Worm (Caenorhabditis elegans) whole organism, late embryonic: ENCODE results near the gene C09H10.5.

Experiments used
- C08G9.2 ChIP-seq: sonication (generic microtip); optimal IDR thresholded peaks from 2 replicates; lab custom pipeline; 2016; ENCODE audit warnings: mild to moderate bottlenecking, missing genetic modification characterization, moderate library complexity, missing compliant biosample characterization
- C38D4.7 ChIP-seq: fragments of 200-800 bp; sonication (Bioruptor generic); optimal IDR thresholded peaks from 2 replicates; lab custom pipeline; 2018; ENCODE audit warnings: mild to moderate bottlenecking, missing genetic modification characterization, moderate library complexity, missing compliant biosample characterization
- F13H6.1 ChIP-seq: sonication (generic microtip); optimal IDR thresholded peaks from 2 replicates; lab custom pipeline; 2016; ENCODE audit warnings: missing genetic modification characterization, missing compliant biosample characterization
- K02D7.2 ChIP-seq: sonication (generic microtip); optimal IDR thresholded peaks from 2 replicates; lab custom pipeline; 2017; ENCODE audit warnings: mild to moderate bottlenecking, missing genetic modification characterization, missing compliant biosample characterization
- Y22D7AL.16 ChIP-seq: sonication (generic microtip); optimal IDR thresholded peaks from 2 replicates; lab custom pipeline; 2016; ENCODE audit warnings: missing genetic modification characterization, missing compliant biosample characterization
- ceh-14 ChIP-seq: sonication (generic microtip); optimal IDR thresholded peaks from 2 replicates; lab custom pipeline; 2016; ENCODE audit warnings: missing genotype, missing genetic modification characterization, missing compliant biosample characterization
- ceh-19 ChIP-seq: fragments of 200-800 bp; sonication (Bioruptor generic); optimal IDR thresholded peaks from 2 replicates; lab custom pipeline; 2018; ENCODE audit warnings: mild to moderate bottlenecking, missing genetic modification characterization, missing compliant biosample characterization
- ceh-2 ChIP-seq: sonication (generic microtip); optimal IDR thresholded peaks from 2 replicates; lab custom pipeline; 2016; ENCODE audit warnings: missing genotype, missing genetic modification characterization, missing compliant biosample characterization
- ceh-24 ChIP-seq: sonication (generic microtip); optimal IDR thresholded peaks from 2 replicates; lab custom pipeline; 2016; ENCODE audit warnings: mild to moderate bottlenecking, missing genetic modification characterization, missing compliant biosample characterization
- ceh-31 ChIP-seq: sonication (generic microtip); optimal IDR thresholded peaks from 2 replicates; lab custom pipeline; 2016; ENCODE audit warnings: missing genetic modification characterization, missing compliant biosample characterization
- ceh-45 ChIP-seq: fragments of 200-800 bp; sonication (Bioruptor generic); IDR thresholded peaks from 2 replicates; pipeline ENCODE4 v1.3.6; 2022; ENCODE audit warnings: missing genetic modification reagents, missing genetic modification characterization, missing compliant biosample characterization
- ceh-48 ChIP-seq: sonication (generic microtip); optimal IDR thresholded peaks from 2 replicates; lab custom pipeline; 2016; ENCODE audit warnings: missing genetic modification characterization, inconsistent platforms, missing compliant biosample characterization
- ceh-9 ChIP-seq: sonication (generic microtip); optimal IDR thresholded peaks from 2 replicates; lab custom pipeline; 2016; ENCODE audit warnings: mild to moderate bottlenecking, missing genetic modification characterization, inconsistent platforms, missing compliant biosample characterization
- che-1 ChIP-seq: sonication (generic microtip); optimal IDR thresholded peaks from 2 replicates; lab custom pipeline; 2016; ENCODE audit warnings: mild to moderate bottlenecking, missing genetic modification characterization, missing compliant biosample characterization
- dmd-4 ChIP-seq: sonication (generic microtip); optimal IDR thresholded peaks from 2 replicates; lab custom pipeline; 2016; ENCODE audit warnings: borderline replicate concordance, missing genetic modification characterization, missing compliant biosample characterization
- ets-4 ChIP-seq: sonication (generic microtip); optimal IDR thresholded peaks from 2 replicates; lab custom pipeline; 2016; ENCODE audit warnings: missing genetic modification characterization, missing compliant biosample characterization
- eyg-1 ChIP-seq: sonication (generic microtip); optimal IDR thresholded peaks from 2 replicates; lab custom pipeline; 2016; ENCODE audit warnings: missing genotype, missing genetic modification characterization, missing compliant biosample characterization
- fkh-10 ChIP-seq: fragments of 150-350 bp; optimal IDR thresholded peaks from 2 replicates; lab custom pipeline; 2014; ENCODE audit warnings: missing biosample characterization, missing genetic modification reagents, missing genetic modification characterization
- fkh-6 ChIP-seq: sonication (generic microtip); optimal IDR thresholded peaks from 2 replicates; lab custom pipeline; 2016; ENCODE audit warnings: missing genetic modification characterization, missing compliant biosample characterization
- gmeb-2 ChIP-seq: sonication (generic microtip); optimal IDR thresholded peaks from 2 replicates; lab custom pipeline; 2016; ENCODE audit warnings: missing genetic modification characterization, inconsistent platforms, missing compliant biosample characterization
- hlh-13 ChIP-seq: fragments of 200-800 bp; sonication (Bioruptor generic); optimal IDR thresholded peaks from 2 replicates; lab custom pipeline; 2018; ENCODE audit warnings: mild to moderate bottlenecking, missing genetic modification characterization, missing compliant biosample characterization
- lim-6 ChIP-seq: sonication (generic microtip); optimal IDR thresholded peaks from 2 replicates; lab custom pipeline; 2016; ENCODE audit warnings: missing genetic modification characterization, missing compliant biosample characterization
- lin-11 ChIP-seq: fragments of 200-800 bp; sonication (Bioruptor generic); optimal IDR thresholded peaks from 2 replicates; lab custom pipeline; 2018; ENCODE audit warnings: mild to moderate bottlenecking, missing genetic modification characterization, missing compliant biosample characterization
- madf-2 ChIP-seq: sonication (generic microtip); optimal IDR thresholded peaks from 2 replicates; lab custom pipeline; 2017; ENCODE audit warnings: missing genetic modification characterization, missing compliant biosample characterization
- mec-3 ChIP-seq: sonication (generic microtip); optimal IDR thresholded peaks from 2 replicates; lab custom pipeline; 2016; ENCODE audit warnings: borderline replicate concordance, missing genetic modification characterization, missing compliant biosample characterization
- nfya-1 ChIP-seq: sonication (generic microtip); optimal IDR thresholded peaks from 2 replicates; lab custom pipeline; 2017; ENCODE audit warnings: missing genetic modification characterization, mild to moderate bottlenecking, missing compliant biosample characterization, antibody characterized with exemption, moderate library complexity
- nhr-232 ChIP-seq: sonication (generic microtip); optimal IDR thresholded peaks from 2 replicates; lab custom pipeline; 2016; ENCODE audit warnings: missing genetic modification characterization, missing compliant biosample characterization
- npax-4 ChIP-seq: sonication (generic microtip); optimal IDR thresholded peaks from 2 replicates; lab custom pipeline; 2016; ENCODE audit warnings: missing genetic modification characterization, missing compliant biosample characterization
- odd-2 ChIP-seq: sonication (generic microtip); optimal IDR thresholded peaks from 2 replicates; lab custom pipeline; 2017; ENCODE audit warnings: antibody characterized with exemption, mild to moderate bottlenecking, missing genetic modification characterization, missing compliant biosample characterization
- pax-1 ChIP-seq: fragments of 150-350 bp; optimal IDR thresholded peaks from 2 replicates; lab custom pipeline; 2014; ENCODE audit warnings: missing biosample characterization, missing genetic modification characterization
- pros-1 ChIP-seq: fragments of 150-350 bp; optimal IDR thresholded peaks from 2 replicates; lab custom pipeline; 2014; ENCODE audit warnings: missing biosample characterization, missing genetic modification reagents, missing genetic modification characterization
- rnt-1 ChIP-seq: sonication (generic microtip); optimal IDR thresholded peaks from 2 replicates; lab custom pipeline; 2016; ENCODE audit warnings: missing genetic modification characterization, missing compliant biosample characterization
- sdc-2 ChIP-seq: sonication (generic microtip); optimal IDR thresholded peaks from 2 replicates; lab custom pipeline; 2016; ENCODE audit warnings: missing genotype, missing genetic modification characterization, missing compliant biosample characterization
- sox-2 ChIP-seq: fragments of 200-800 bp; sonication (Bioruptor generic); IDR thresholded peaks from 2 replicates; pipeline ENCODE4 v1.3.6; 2022; ENCODE audit warnings: missing genetic modification reagents, missing genetic modification characterization, missing compliant biosample characterization
- sox-4 ChIP-seq: sonication (generic microtip); optimal IDR thresholded peaks from 2 replicates; lab custom pipeline; 2017; ENCODE audit warnings: mild to moderate bottlenecking, missing genetic modification characterization, inconsistent platforms, missing compliant biosample characterization
- tbx-2 ChIP-seq: sonication (generic microtip); optimal IDR thresholded peaks from 2 replicates; lab custom pipeline; 2016; ENCODE audit warnings: missing genetic modification characterization, missing compliant biosample characterization
- tbx-7 ChIP-seq: sonication (generic microtip); optimal IDR thresholded peaks from 2 replicates; lab custom pipeline; 2016; ENCODE audit warnings: missing genotype, missing genetic modification characterization, missing compliant biosample characterization
- unc-3 ChIP-seq, 2 experiments: fragments of 200-800 bp in 1 of 2; sonication (Bioruptor generic) in 1 of 2; sonication (generic microtip) in 1 of 2; conservative IDR thresholded peaks in 1 of 2; optimal IDR thresholded peaks in 1 of 2; 2 replicates each; pipeline versions ENCODE4 v1.3.6 to Lab custom; 2016 to 2022; ENCODE audit warnings: missing compliant biosample characterization in 2 of 2, missing genetic modification characterization in 2 of 2, missing genetic modification reagents in 1 of 2
- unc-42 ChIP-seq: sonication (generic microtip); optimal IDR thresholded peaks from 2 replicates; lab custom pipeline; 2016; ENCODE audit warnings: missing genotype, missing genetic modification characterization, missing compliant biosample characterization

The C09H10.5 gene

ce11 chrII:11096233-11096632 is 7.3 kb downstream of the C09H10.5 start, which contains the start of gene nbs-1:
Gene nbs-1, minus strand, starts transcription at chrII:11096478.
- no peak for TF ChIP-seq ceh-48 (tag; lab: Kevin White, UChicago)
- TF ChIP-seq mec-3 (tag; lab: Kevin White, UChicago) = no peak
- TF ChIP-seq lim-6 (tag; lab: Kevin White, UChicago) = no peak
- TF ChIP-seq ceh-24 (tag; lab: Kevin White, UChicago) = no peak
- no peak for TF ChIP-seq eyg-1
- no peak for TF ChIP-seq pax-1 (tag; lab: Kevin White, UChicago)
- no peak for TF ChIP-seq fkh-6
- no peak for TF ChIP-seq ceh-2 (tag; lab: Kevin White, UChicago)
- TF ChIP-seq ceh-31 (tag; lab: Kevin White, UChicago) = no peak
- TF ChIP-seq npax-4 (tag; lab: Kevin White, UChicago) = no peak
- no peak for TF ChIP-seq unc-42 (tag; lab: Kevin White, UChicago)
- no peak for TF ChIP-seq F13H6.1 (tag; lab: Kevin White, UChicago)
- no peak for TF ChIP-seq gmeb-2 (tag; lab: Kevin White, UChicago)
- no peak for TF ChIP-seq rnt-1
- no peak for TF ChIP-seq sdc-2 (tag; lab: Kevin White, UChicago)
- TF ChIP-seq ceh-19 (GFP tag; lab: Kevin White, UChicago) = no peak
- TF ChIP-seq ceh-45 = no peak
- no peak for TF ChIP-seq K02D7.2 (tag; lab: Kevin White, UChicago)
- TF ChIP-seq dmd-4 (tag; lab: Kevin White, UChicago) = no peak
- no peak for TF ChIP-seq ceh-9

- TF ChIP-seq Y22D7AL.16 (tag; lab: Kevin White, UChicago) = no peak
- no peak for TF ChIP-seq che-1 (tag; lab: Kevin White, UChicago)
- TF ChIP-seq pros-1 (tag; lab: Kevin White, UChicago) = no peak
- no peak for TF ChIP-seq fkh-10 (GFP tag; lab: Kevin White, UChicago)
- no peak for TF ChIP-seq hlh-13 (GFP tag; lab: Kevin White, UChicago)
- no peak for TF ChIP-seq odd-2
- TF ChIP-seq eyg-1 = no peak
- TF ChIP-seq fkh-6 = no peak
- TF ChIP-seq sox-4 = no peak
- no peak for TF ChIP-seq C08G9.2
- no peak for TF ChIP-seq tbx-7 (tag; lab: Kevin White, UChicago)
- TF ChIP-seq nfya-1 (tag; lab: Kevin White, UChicago) = no peak
- no peak for TF ChIP-seq ceh-19 (GFP tag; lab: Kevin White, UChicago)
- TF ChIP-seq tbx-2 (tag; lab: Kevin White, UChicago) = no peak
- no peak for TF ChIP-seq rnt-1
- TF ChIP-seq gmeb-2 (tag; lab: Kevin White, UChicago) = no peak
- no peak for TF ChIP-seq ets-4
These were observed 9.1 kb downstream of the C09H10.5 start for ce11 chrII:11094431-11094830.

ce11 chrII:11092413-11092812 is 11.1 kb downstream of the C09H10.5 start, which contains the start of gene rpl-42:
Gene rpl-42, plus strand, starts transcription at chrII:11092713.
- TF ChIP-seq madf-2 (tag; lab: Kevin White, UChicago) (no peak), unc-3 (GFP tag; conservative IDR thresholded peaks at IDR 0.05; lab: Robert Waterston, UW) (no peak), unc-3 (tag; optimal IDR thresholded peaks at IDR 0.05; lab: Kevin White, UChicago) (no peak), C38D4.7 (GFP tag; lab: Kevin White, UChicago) (no peak), ceh-14 (tag; lab: Kevin White, UChicago) (no peak), lin-11 (no peak), nhr-232 (tag; lab: Kevin White, UChicago) (no peak), tbx-2 (tag; lab: Kevin White, UChicago) (no peak), sox-2 (GFP tag; lab: Robert Waterston, UW) (no peak), ceh-2 (tag; lab: Kevin White, UChicago) (no peak)
